Fruit fly (Drosophila melanogaster): ENCODE results near the gene CG32687.

The CG32687 gene

DNA sequence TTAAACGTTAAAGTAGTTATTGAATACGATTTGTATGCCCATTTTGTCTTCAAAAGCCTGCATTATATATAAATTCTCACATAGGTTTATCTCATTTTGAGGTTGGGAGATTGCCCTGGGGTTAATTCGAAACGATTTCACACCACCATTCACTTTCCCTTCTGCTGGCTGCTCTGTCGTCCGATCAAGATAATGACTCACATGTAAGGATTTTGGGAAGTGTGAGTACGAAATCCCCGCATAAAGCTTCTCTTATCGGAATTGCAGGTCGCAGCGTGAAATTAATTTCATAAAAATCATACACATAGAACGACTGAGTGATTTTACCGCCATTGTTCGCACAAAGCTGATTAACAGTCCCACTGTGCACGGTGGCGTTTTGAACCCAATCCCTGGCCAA lies 27.8 kb upstream of the CG32687 start:
- TF ChIP-seq D1 (tag; optimal IDR thresholded peaks at IDR 0.05) (no peak), CG12605 (GFP tag; IDR thresholded peaks at IDR 0.05) (no peak), Snoo (tag; optimal IDR thresholded peaks at IDR 0.05) (no peak), CG34367 (tag; optimal IDR thresholded peaks at IDR 0.05) (no peak), Pif1A (GFP tag; optimal IDR thresholded peaks at IDR 0.05) (no peak), CG14655 (GFP tag; optimal IDR thresholded peaks at IDR 0.05) (no peak), CG4496 (GFP tag; IDR thresholded peaks at IDR 0.05) (no peak), gl (tag; optimal IDR thresholded peaks at IDR 0.05) (no peak), CG15710 (tag; optimal IDR thresholded peaks at IDR 0.05) (no peak), CG13204 (GFP tag; optimal IDR thresholded peaks at IDR 0.05) (no peak), EcR (GFP tag; optimal IDR thresholded peaks at IDR 0.05) (no peak), rn (GFP tag; IDR thresholded peaks at IDR 0.05) (no peak), fd96Ca (GFP tag; IDR thresholded peaks at IDR 0.05) (no peak), CG17806 (tag; optimal IDR thresholded peaks at IDR 0.05) (no peak), CG32121 (GFP tag; IDR thresholded peaks at IDR 0.05) (no peak), CG8301 (tag; optimal IDR thresholded peaks at IDR 0.05) (no peak)

DNA sequence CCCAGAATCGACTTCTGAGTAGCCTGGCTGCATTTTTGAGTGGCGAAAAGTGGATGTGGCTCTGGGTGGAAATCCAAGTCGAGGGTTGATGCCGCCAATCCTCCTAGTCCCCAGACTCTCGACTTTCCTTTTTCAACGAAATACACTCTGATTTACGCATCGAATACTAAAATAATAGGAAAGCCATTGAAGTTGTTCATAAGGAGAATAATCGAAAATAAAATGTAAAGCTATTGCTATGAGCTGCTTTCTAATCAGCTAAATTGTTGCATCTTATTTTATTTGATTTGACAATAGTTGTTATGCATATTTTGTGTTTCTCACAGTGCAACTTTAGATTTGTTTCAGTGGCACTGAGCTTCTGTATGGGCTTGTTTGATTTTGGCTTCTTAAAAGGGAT lies 26.6 kb upstream of the CG32687 start:
- TF ChIP-seq CG15710 (tag; optimal IDR thresholded peaks at IDR 0.05) = peak; percentile 28
- peak; percentile 2 for TF ChIP-seq CG34367 (tag; optimal IDR thresholded peaks at IDR 0.05)
- TF ChIP-seq CG17806 (tag; optimal IDR thresholded peaks at IDR 0.05) = peak; percentile 13
- TF ChIP-seq D1 (tag; optimal IDR thresholded peaks at IDR 0.05) = no peak
- TF ChIP-seq CG8159 (tag; optimal IDR thresholded peaks at IDR 0.05) = peak; percentile 53

DNA sequence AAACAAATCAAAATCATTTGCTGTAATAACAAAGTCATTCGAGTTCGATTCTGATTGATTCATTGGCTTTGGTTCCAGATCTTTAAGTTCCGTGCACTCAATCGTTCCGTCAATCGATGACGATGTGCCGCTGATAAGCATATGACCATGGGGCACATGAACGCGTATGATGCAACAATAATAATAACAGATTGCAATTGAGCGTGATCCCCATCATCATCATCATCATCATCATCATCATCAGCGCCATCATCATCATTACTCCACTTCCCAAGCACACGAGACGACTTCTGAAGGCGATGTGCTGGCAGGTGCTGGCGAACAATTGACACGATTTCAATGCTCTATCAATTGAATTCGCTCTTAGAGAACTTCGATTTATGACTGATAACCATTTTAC lies 9.3 kb upstream of the CG32687 start:
- TF ChIP-seq CG13204 (GFP tag; optimal IDR thresholded peaks at IDR 0.05) = no peak
- TF ChIP-seq CG8301 (tag; optimal IDR thresholded peaks at IDR 0.05) = no peak
- no peak for TF ChIP-seq CG9948 (tag; optimal IDR thresholded peaks at IDR 0.05)
- no peak for TF ChIP-seq CG12605 (GFP tag; IDR thresholded peaks at IDR 0.05)
- no peak for TF ChIP-seq D1 (tag; optimal IDR thresholded peaks at IDR 0.05)
- TF ChIP-seq CG4496 (GFP tag; IDR thresholded peaks at IDR 0.05) = no peak
- TF ChIP-seq CG34367 (tag; optimal IDR thresholded peaks at IDR 0.05) = no peak
- TF ChIP-seq gl (tag; optimal IDR thresholded peaks at IDR 0.05) = no peak
- no peak for TF ChIP-seq Snoo (tag; optimal IDR thresholded peaks at IDR 0.05)
- no peak for TF ChIP-seq CG10348 (GFP tag; IDR thresholded peaks at IDR 0.05)
- no peak for TF ChIP-seq Ets98B (GFP tag; IDR thresholded peaks at IDR 0.05)
- no peak for TF ChIP-seq CG15710 (tag; optimal IDR thresholded peaks at IDR 0.05)
- no peak for TF ChIP-seq fd96Ca (GFP tag; IDR thresholded peaks at IDR 0.05)
- TF ChIP-seq Pif1A (GFP tag; optimal IDR thresholded peaks at IDR 0.05) = no peak
- TF ChIP-seq CG8159 (tag; optimal IDR thresholded peaks at IDR 0.05) = no peak
- no peak for TF ChIP-seq CG32121 (GFP tag; IDR thresholded peaks at IDR 0.05)
- no peak for TF ChIP-seq EcR (GFP tag; optimal IDR thresholded peaks at IDR 0.05)

DNA sequence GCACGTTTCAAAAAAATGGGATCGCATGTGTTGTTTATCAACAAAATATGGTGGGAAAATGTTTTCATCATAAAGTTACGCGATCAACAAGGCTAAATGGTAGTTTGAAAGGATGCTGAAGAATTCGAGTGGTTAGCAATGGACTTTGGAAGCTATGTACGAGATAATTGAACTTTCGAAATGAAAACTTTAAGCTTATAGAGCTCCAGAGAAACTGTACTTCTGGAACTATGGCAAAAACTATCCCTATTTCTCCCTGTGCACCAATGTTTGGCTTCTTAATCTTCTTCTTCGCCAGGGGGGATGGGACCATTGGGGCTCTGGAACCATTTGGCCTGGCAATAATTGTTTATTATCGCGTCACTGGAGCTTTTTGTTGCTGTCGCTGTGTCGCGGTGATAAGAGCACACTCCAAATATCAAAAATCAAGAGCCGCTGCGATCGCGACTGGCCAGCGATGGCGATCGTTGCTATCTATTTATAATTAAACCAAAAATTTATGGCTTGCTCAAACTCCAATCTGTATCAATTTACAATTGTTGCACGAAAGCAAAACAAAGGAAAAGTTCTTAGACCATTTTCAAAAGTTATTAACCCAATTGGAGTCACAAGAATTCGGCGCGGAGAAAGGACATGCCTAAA lies 1.1 kb upstream of the CG32687 start:
- TF ChIP-seq CG10348 (GFP tag; IDR thresholded peaks at IDR 0.05) = no peak
- no peak for TF ChIP-seq Pif1A (GFP tag; optimal IDR thresholded peaks at IDR 0.05)
- TF ChIP-seq D1 (tag; optimal IDR thresholded peaks at IDR 0.05) = no peak
- no peak for TF ChIP-seq Snoo (tag; optimal IDR thresholded peaks at IDR 0.05)
- TF ChIP-seq CG17806 (tag; optimal IDR thresholded peaks at IDR 0.05) = no peak
- TF ChIP-seq CG32121 (GFP tag; IDR thresholded peaks at IDR 0.05) = 0 out of 2 replicates have a peak, but pooled peaks have one; percentile 17
- no peak for TF ChIP-seq EcR (GFP tag; optimal IDR thresholded peaks at IDR 0.05)
- peak; percentile 55 for TF ChIP-seq CG14655 (GFP tag; optimal IDR thresholded peaks at IDR 0.05)
- no peak for TF ChIP-seq CG34367 (tag; optimal IDR thresholded peaks at IDR 0.05)
- no peak for TF ChIP-seq CG15710 (tag; optimal IDR thresholded peaks at IDR 0.05)
- TF ChIP-seq CG8301 (tag; optimal IDR thresholded peaks at IDR 0.05) = peak; percentile 44
- peak; percentile 29; the same call in 1 of the 3 replicates for TF ChIP-seq CG4496 (GFP tag; IDR thresholded peaks at IDR 0.05)
- TF ChIP-seq CG9948 (tag; optimal IDR thresholded peaks at IDR 0.05) = no peak
- TF ChIP-seq fd96Ca (GFP tag; IDR thresholded peaks at IDR 0.05) = peak; percentile 62; the same call in 2 of the 3 replicates
- TF ChIP-seq Ets98B (GFP tag; IDR thresholded peaks at IDR 0.05) = no peak

DNA sequence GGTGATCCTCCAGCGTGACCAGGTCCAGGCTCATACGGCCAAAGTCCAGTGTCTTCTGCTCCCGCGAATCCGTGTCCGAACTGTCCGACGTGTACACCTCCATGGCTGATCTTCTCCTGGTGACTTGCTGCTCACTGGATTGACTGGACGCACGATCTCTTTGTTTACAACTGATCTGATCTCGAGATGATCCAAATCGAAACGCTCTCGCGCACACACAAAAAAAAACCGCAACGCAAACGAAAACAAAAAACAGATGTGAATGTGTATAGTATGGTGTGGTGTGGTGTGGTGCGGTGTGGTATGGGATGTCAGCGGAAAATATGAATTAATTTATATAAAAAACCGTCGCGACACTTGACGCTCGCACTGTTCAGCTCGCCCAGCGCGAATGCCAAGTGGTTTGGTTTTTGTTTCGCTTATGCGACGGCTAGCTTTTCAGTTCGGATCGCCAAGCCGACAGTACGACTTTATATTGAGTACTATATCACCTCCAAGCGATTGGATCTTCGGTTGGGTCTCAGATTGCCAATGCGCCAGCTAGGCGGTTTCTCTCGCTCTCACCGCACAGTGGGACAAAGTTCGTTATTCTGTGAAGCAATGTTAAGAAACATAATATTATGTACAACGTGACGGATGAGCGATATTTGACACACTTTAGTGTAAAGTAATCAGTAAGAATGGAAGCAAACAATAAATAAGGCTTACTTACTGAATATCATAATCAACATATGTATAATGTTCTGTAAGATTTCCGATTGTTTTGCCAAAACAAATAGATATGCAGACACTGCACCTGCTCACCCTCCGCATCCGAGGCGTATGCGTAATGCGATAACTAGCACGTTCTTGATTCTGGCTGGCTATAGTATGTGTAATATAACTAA lies 618 bp downstream of the CG32687 start:
- TF ChIP-seq Snoo (tag; optimal IDR thresholded peaks at IDR 0.05) (peak; percentile 31), CG32121 (GFP tag; IDR thresholded peaks at IDR 0.05) (peak; percentile 25; the same call in 1 of the 2 replicates), CG12605 (GFP tag; IDR thresholded peaks at IDR 0.05) (peak; percentile 51; the same call in 1 of the 2 replicates), Pif1A (GFP tag; optimal IDR thresholded peaks at IDR 0.05) (peak; percentile 76), EcR (GFP tag; optimal IDR thresholded peaks at IDR 0.05) (peak; percentile 25), fd96Ca (GFP tag; IDR thresholded peaks at IDR 0.05) (peak; percentile 44; the same call in 1 of the 3 replicates), Ets98B (GFP tag; IDR thresholded peaks at IDR 0.05) (peak; percentile 46; the same call in 1 of the 2 replicates), CG17806 (tag; optimal IDR thresholded peaks at IDR 0.05) (peak; percentile 62), CG10348 (GFP tag; IDR thresholded peaks at IDR 0.05) (no peak), CG4496 (GFP tag; IDR thresholded peaks at IDR 0.05) (peak; percentile 70), CG9948 (tag; optimal IDR thresholded peaks at IDR 0.05) (peak; percentile 50), rn (GFP tag; IDR thresholded peaks at IDR 0.05) (no peak), CG14655 (GFP tag; optimal IDR thresholded peaks at IDR 0.05) (peak; percentile 73), CG34367 (tag; optimal IDR thresholded peaks at IDR 0.05) (peak; percentile 66), CG8159 (tag; optimal IDR thresholded peaks at IDR 0.05) (peak; percentile 77), CG8301 (tag; optimal IDR thresholded peaks at IDR 0.05) (peak; percentile 66), gl (tag; optimal IDR thresholded peaks at IDR 0.05) (peak; percentile 46), Pif1B (GFP tag; optimal IDR thresholded peaks at IDR 0.05) (peak; percentile 31), CG13204 (GFP tag; optimal IDR thresholded peaks at IDR 0.05) (no peak), CG15710 (tag; optimal IDR thresholded peaks at IDR 0.05) (peak; percentile 70), D1 (tag; optimal IDR thresholded peaks at IDR 0.05) (no peak)

All from whole organism, pupa.